Fruit fly (Drosophila melanogaster): ENCODE data around the gene CG7202.

DNA sequence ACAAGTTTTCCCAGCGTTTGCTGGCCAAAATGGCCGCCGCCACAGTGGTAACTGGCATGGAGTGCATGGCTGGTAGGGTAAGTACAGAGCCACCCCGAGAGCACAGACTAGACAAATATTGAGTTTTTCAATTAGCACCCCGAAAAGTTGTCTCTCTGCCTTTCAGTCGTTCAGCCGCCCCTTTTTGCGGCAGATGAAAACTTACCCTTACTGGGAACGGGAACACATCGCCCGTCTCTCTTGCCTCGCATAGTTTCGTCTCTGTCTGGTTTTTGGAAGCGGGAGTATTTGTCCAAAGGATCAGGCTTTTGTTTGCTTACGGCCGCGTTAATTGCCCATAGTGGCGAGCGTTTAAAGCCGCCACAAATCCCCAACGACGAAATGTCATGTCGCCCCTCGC, 33.8 kb downstream of the CG7202 start:
- no peak for TF ChIP-seq ttk (optimal IDR thresholded peaks at IDR 0.05)
- TF ChIP-seq insv (optimal IDR thresholded peaks at IDR 0.05), result no peak

Measured in Kc167 (cell line).